Worm (Caenorhabditis elegans) whole organism, midembryonic: ENCODE measurements around the gene Y81B9A.3.
A peak's percentile ranks its signal among the peaks of the same experiment; 100 is the strongest.

ENCODE experiments used
- T22C8.4 ChIP-seq: fragments of 200-800 bp; sonication (Bioruptor generic); IDR thresholded peaks from 2 replicates; pipeline ENCODE4 v1.3.6; 2022; ENCODE audit warnings: missing genetic modification characterization, missing compliant biosample characterization
- cog-1 ChIP-seq: sonication (generic microtip); optimal IDR thresholded peaks from 2 replicates; lab custom pipeline; 2016; ENCODE audit warnings: missing genetic modification characterization, missing compliant biosample characterization
- flt-1 ChIP-seq: fragments of 200-800 bp; sonication (Bioruptor generic); IDR thresholded peaks from 2 replicates; pipeline ENCODE4 v1.3.6; 2022; ENCODE audit warnings: missing genetic modification characterization, missing compliant biosample characterization
- klf-2 ChIP-seq: fragments of 200-800 bp; sonication (Bioruptor generic); conservative IDR thresholded peaks from 2 replicates; pipeline ENCODE4 v1.3.6; 2022; ENCODE audit warnings: missing genetic modification reagents, missing genetic modification characterization, missing compliant biosample characterization
- med-1 ChIP-seq: sonication (generic microtip); optimal IDR thresholded peaks from 2 replicates; lab custom pipeline; 2017; ENCODE audit warnings: missing genetic modification characterization, mild to moderate bottlenecking, missing compliant biosample characterization, antibody characterized with exemption, missing genetic modification reagents; ENCODE audit not compliant: insufficient read depth
- ref-1 ChIP-seq: fragments of 200-800 bp; sonication (Bioruptor generic); conservative IDR thresholded peaks from 2 replicates; pipeline ENCODE4 v1.3.6; 2022; ENCODE audit warnings: missing genetic modification reagents, missing genetic modification characterization, missing compliant biosample characterization
- tab-1 ChIP-seq: fragments of 200-800 bp; sonication (Bioruptor generic); IDR thresholded peaks from 2 replicates; pipeline ENCODE4 v1.3.6; 2022; ENCODE audit warnings: missing genetic modification characterization, missing compliant biosample characterization
- ztf-23 ChIP-seq: fragments of 200-800 bp; sonication (Bioruptor generic); IDR thresholded peaks from 2 replicates; pipeline ENCODE4 v1.3.6; 2022; ENCODE audit warnings: missing genetic modification reagents, missing genetic modification characterization, missing compliant biosample characterization
- ztf-29 ChIP-seq: fragments of 200-800 bp; sonication (Bioruptor generic); IDR thresholded peaks from 2 replicates; pipeline ENCODE4 v1.3.6; 2022; ENCODE audit warnings: missing genetic modification reagents, missing genetic modification characterization, missing compliant biosample characterization

The Y81B9A.3 gene

DNA sequence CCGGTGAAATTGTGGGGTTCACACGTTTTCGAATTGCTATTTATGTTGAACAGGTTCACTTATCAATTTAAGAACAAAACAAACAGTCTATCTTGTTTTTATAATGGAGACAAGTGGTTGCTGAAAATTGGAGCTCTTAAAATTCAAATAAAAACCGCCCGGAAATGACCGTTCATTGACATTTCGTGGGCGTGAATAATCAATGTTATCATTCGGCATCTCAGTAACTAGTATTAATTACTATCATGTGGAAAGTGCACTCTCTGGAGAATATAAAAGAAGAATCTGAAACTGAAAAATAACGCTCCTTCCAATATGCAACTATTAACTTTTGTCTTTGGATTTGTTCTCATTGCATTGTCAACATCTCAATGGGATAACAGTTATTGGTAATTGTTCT, 14.0 kb upstream of the Y81B9A.3 start, which contains the start of gene B0563.9:
Gene B0563.9 (plus strand): TSS at position 301 of the 400 bp plus-strand sequence.
- TF ChIP-seq cog-1 (tag; lab: Kevin White, UChicago) (no peak), med-1 (GFP tag; lab: Kevin White, UChicago) (no peak)

DNA sequence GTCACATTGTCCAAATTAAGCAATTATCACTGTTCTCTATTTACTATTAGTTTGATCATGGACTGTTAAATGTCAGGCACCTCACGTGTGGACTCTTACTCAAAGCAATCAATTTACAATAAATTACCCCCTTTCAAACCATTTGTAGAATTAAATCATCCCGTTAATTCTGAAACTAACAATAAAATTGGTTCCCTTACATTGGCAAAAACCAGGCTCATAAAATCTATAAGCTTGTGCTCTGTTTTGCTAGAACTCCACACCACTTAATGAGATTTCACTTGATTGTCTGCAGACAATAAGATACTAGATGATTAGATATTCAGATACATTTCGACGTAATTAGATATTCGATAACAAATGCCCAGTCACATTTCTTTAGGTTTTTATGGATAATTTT, 12.2 kb upstream of the Y81B9A.3 start:
- no peak for TF ChIP-seq ztf-29 (GFP tag; lab: Robert Waterston, UW)
- no peak for TF ChIP-seq cog-1 (tag; lab: Kevin White, UChicago)
- no peak for TF ChIP-seq T22C8.4
- TF ChIP-seq flt-1 (GFP tag; lab: Robert Waterston, UW): no peak
- no peak for TF ChIP-seq klf-2 (GFP tag; lab: Robert Waterston, UW)
- TF ChIP-seq ref-1 (GFP tag; lab: Robert Waterston, UW): no peak
- TF ChIP-seq med-1 (GFP tag; lab: Kevin White, UChicago): no peak
- no peak for TF ChIP-seq tab-1 (GFP tag; lab: Robert Waterston, UW)
- TF ChIP-seq ztf-23 (GFP tag; lab: Robert Waterston, UW): no peak

DNA sequence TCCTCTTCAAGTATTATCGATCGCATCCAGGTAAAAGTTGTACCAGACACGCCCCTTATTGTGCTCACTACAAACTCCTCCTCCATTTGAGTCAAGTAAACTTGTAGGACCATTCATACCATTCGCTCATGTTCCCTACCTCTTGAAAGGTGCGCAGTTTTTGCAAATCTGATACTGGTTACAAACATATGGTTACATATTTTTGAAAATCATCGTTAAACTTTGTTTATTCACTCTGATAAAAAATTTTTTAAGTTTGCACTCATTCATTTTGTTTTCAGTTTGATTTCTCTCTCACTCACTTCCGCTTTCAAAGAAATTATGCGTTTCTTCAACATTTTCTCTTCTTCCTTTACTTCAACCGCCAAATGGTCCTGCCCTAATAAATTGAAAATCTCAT, 11.0 kb upstream of the Y81B9A.3 start, which contains the start of gene B0563.1:
Gene B0563.1 (plus strand): TSS at position 301 of the 400 bp plus-strand sequence.
- no peak for TF ChIP-seq cog-1 (tag; lab: Kevin White, UChicago)
- TF ChIP-seq ztf-29 (GFP tag; lab: Robert Waterston, UW): no peak
- no peak for TF ChIP-seq ref-1 (GFP tag; lab: Robert Waterston, UW)

DNA sequence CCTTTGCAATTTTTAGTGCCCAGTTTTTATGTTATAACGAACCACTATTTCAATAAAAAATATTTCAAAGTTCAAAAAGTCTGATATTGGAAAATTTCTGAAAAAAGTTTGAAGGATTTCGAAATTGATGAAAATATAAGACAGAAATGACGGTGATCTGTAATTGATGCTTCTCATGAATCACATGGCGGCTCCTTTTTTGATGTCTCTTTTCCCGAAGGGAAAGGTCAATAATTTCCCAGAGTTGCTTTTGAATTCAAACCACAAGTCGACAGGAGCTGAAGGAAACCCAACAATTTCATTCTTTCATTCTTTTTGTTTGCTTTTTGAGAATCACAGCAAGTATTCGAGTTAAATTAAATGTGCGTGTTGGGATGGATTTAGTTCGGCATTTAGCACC, 10.0 kb upstream of the Y81B9A.3 start, which contains the start of gene B0563.18:
Gene B0563.18 (plus strand): TSS at position 301 of the 400 bp plus-strand sequence.
- TF ChIP-seq ztf-23 (GFP tag; lab: Robert Waterston, UW): no peak
- no peak for TF ChIP-seq T22C8.4
- no peak for TF ChIP-seq ztf-29 (GFP tag; lab: Robert Waterston, UW)
- no peak for TF ChIP-seq klf-2 (GFP tag; lab: Robert Waterston, UW)
- TF ChIP-seq cog-1 (tag; lab: Kevin White, UChicago): no peak
- no peak for TF ChIP-seq tab-1 (GFP tag; lab: Robert Waterston, UW)
- TF ChIP-seq med-1 (GFP tag; lab: Kevin White, UChicago): no peak
- TF ChIP-seq ref-1 (GFP tag; lab: Robert Waterston, UW): no peak
- TF ChIP-seq flt-1 (GFP tag; lab: Robert Waterston, UW): no peak

DNA sequence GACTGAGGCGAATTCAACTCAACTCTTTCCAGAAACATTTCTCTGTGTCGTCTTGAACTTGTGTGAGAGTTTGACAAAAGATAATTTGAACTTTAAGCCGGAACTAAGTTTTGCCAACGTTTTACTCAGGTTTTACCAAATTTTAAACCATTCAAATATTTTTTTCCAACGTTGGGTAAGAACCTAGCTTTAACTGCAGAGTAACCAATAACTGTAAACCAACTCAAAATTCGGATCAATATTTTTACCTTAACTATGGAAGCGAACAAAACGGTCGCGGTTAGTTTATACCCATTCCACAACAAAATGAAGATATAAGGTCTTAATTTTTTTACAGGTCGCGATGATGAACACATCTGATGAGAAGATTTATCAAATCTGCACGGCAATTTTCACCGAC, 9.5 kb upstream of the Y81B9A.3 start:
- TF ChIP-seq med-1 (GFP tag; lab: Kevin White, UChicago) (no peak), tab-1 (GFP tag; lab: Robert Waterston, UW) (no peak), T22C8.4 (no peak), ref-1 (GFP tag; lab: Robert Waterston, UW) (no peak), flt-1 (GFP tag; lab: Robert Waterston, UW) (no peak), ztf-29 (GFP tag; lab: Robert Waterston, UW) (no peak), cog-1 (tag; lab: Kevin White, UChicago) (no peak), klf-2 (GFP tag; lab: Robert Waterston, UW) (no peak), ztf-23 (GFP tag; lab: Robert Waterston, UW) (no peak)

DNA sequence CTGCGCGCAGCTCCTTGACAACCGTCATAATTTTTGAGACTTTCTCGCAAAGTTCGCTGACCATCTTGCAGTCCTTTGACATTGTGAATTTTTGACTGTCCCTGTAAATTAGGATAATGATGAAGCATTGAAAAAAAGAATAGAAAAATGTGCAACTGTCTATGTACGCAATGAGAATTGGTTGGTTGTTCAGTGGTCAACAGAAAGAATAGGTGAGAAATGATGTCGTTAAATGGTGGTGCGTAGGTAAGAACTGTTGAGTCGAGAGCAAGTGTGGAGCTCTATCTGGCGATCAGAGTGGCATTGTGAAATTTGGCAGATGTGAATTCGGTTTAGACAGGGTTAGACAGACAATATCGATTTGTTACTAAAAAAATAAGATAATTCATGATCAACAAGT, 7.8 kb upstream of the Y81B9A.3 start, which contains the start of gene B0563.8:
Gene B0563.8 (minus strand): TSS at position 101 of the 400 bp plus-strand sequence.
- TF ChIP-seq cog-1 (tag; lab: Kevin White, UChicago) (no peak), tab-1 (GFP tag; lab: Robert Waterston, UW) (no peak), ref-1 (GFP tag; lab: Robert Waterston, UW) (no peak), klf-2 (GFP tag; lab: Robert Waterston, UW) (no peak), T22C8.4 (no peak), med-1 (GFP tag; lab: Kevin White, UChicago) (no peak), ztf-23 (GFP tag; lab: Robert Waterston, UW) (no peak), flt-1 (GFP tag; lab: Robert Waterston, UW) (no peak), ztf-29 (GFP tag; lab: Robert Waterston, UW) (no peak)

DNA sequence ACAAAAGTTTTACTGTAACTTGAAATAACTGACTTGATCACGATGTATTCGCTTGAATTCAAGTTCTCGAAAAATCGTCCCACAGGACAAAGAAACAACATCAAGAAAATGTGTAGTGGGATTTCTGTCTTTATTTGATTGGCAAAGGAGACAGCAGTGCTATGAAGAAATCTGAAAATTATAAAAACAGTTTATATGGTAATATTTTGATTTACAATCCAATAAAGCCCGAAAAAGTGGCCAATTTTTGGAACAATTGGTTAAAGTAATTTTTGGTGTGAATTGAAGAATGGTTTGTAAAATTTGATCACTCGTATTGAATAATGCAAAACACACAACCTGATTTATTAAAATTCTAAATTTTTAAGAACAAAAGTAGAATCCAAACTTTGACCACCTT, 1.4 kb upstream of the Y81B9A.3 start, which contains the start of gene Y81B9A.4:
Gene Y81B9A.4 (minus strand): TSS at position 101 of the 400 bp plus-strand sequence.
- TF ChIP-seq flt-1 (GFP tag; lab: Robert Waterston, UW) (no peak), klf-2 (GFP tag; lab: Robert Waterston, UW) (no peak), tab-1 (GFP tag; lab: Robert Waterston, UW) (no peak), med-1 (GFP tag; lab: Kevin White, UChicago) (no peak), ztf-29 (GFP tag; lab: Robert Waterston, UW) (no peak), cog-1 (tag; lab: Kevin White, UChicago) (no peak), ztf-23 (GFP tag; lab: Robert Waterston, UW) (no peak), ref-1 (GFP tag; lab: Robert Waterston, UW) (no peak), T22C8.4 (no peak)

DNA sequence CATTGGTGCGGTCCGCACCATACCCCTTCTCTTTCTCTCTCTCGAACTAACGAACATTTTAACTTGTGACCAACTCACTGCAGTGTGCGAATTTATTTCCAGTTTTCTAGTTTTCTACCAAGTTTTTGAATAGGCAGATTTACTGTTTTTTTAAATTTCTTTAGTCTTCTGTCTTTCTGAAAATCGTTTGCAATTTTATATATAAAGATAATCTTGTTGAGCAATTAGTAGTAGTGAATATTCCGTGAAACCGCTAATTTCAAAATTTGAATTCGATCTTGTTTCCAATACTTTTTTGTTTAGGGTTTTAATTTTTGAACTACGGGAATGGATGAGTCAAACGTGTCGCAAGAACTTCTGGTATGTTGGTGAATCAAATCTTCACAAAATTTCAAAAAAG, 1.6 kb downstream of the Y81B9A.3 start, which contains the start of gene Y81B9A.2:
Gene Y81B9A.2 (plus strand): TSS at position 301 of the 400 bp plus-strand sequence.
- TF ChIP-seq T22C8.4 (no peak), ref-1 (GFP tag; lab: Robert Waterston, UW) (no peak), tab-1 (GFP tag; lab: Robert Waterston, UW) (no peak), flt-1 (GFP tag; lab: Robert Waterston, UW) (no peak), cog-1 (tag; lab: Kevin White, UChicago) (no peak), ztf-23 (GFP tag; lab: Robert Waterston, UW) (no peak), klf-2 (GFP tag; lab: Robert Waterston, UW) (no peak), med-1 (GFP tag; lab: Kevin White, UChicago) (no peak), ztf-29 (GFP tag; lab: Robert Waterston, UW) (no peak)

DNA sequence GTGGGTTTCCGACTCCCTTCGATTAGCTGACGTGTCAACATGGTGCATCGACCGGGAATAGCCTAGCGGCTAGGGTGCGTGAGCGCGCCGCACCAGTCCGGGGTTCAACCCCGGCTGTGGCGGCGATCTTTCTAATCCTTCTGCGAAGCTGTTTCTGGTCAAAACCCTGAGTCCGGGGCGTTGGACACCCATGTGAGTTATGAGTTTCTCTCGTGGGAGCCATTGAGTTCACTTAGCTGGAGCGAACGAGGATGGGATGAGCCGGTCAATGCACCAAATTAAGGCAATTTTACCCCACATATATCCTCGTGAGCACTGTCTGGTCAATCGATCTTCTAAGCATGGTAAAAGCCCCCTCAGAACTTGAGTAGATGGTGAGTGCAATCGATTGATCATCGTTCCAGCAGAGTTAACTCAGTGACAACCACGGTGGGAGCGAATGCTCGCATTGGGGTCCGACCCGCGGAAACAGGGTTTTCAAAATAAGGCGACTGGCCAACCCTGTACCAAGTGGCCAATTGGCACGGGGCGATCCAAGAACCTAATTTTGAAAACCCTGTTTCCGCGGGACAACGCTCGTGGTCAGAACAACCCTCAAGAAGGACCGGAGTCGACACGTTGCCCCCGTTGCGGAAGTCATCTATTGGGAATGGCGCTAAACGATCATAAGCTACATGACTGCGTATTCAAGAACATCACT, 9.7 kb downstream of the Y81B9A.3 start, which contains the start of gene Y81B9A.1:
Gene Y81B9A.1 (plus strand): TSS at position 650 of the 700 bp plus-strand sequence.
- no peak for TF ChIP-seq ztf-29 (GFP tag; lab: Robert Waterston, UW)
- no peak for TF ChIP-seq T22C8.4
- no peak for TF ChIP-seq cog-1 (tag; lab: Kevin White, UChicago)
- TF ChIP-seq flt-1 (GFP tag; lab: Robert Waterston, UW): 0 out of 2 replicates have a peak, but pooled peaks have one; percentile 6
